Worm (Caenorhabditis elegans) whole organism, L4 larva: ENCODE results near the gene ZK250.2.

Source experiments
- F44E2.7 ChIP-seq: fragments of 200-800 bp; sonication (Bioruptor generic); IDR thresholded peaks from 2 replicates; pipeline ENCODE4 v2.1.2; 2022; ENCODE audit warnings: missing genetic modification characterization, missing compliant biosample characterization
- F49E8.2 ChIP-seq: sonication (generic microtip); optimal IDR thresholded peaks from 2 replicates; lab custom pipeline; 2016; ENCODE audit warnings: missing compliant biosample characterization, mild to moderate bottlenecking, missing genetic modification characterization, borderline replicate concordance
- T20F7.1 ChIP-seq: fragments of 200-800 bp; sonication (Bioruptor generic); optimal IDR thresholded peaks from 2 replicates; lab custom pipeline; 2018; ENCODE audit warnings: mild to moderate bottlenecking, missing genetic modification characterization, missing compliant biosample characterization
- T26A8.4 ChIP-seq: fragments of 200-800 bp; sonication (Bioruptor generic); IDR thresholded peaks from 2 replicates; pipeline ENCODE4 v1.3.6; 2022; ENCODE audit warnings: missing genetic modification characterization, missing compliant biosample characterization
- Y75B8A.6 ChIP-seq: fragments of 200-800 bp; sonication (Bioruptor generic); IDR thresholded peaks from 2 replicates; pipeline ENCODE4 v1.3.6; 2022; ENCODE audit warnings: missing genetic modification reagents, missing genetic modification characterization, missing compliant biosample characterization
- ZK546.5 ChIP-seq, 2 experiments: sonication (generic microtip); optimal IDR thresholded peaks; 2 replicates each; lab custom pipeline; 2017; ENCODE audit warnings: missing biosample characterization in 2 of 2, missing genetic modification characterization in 2 of 2
- attf-4 ChIP-seq: sonication (generic microtip); optimal IDR thresholded peaks from 3 replicates; lab custom pipeline; 2017; ENCODE audit warnings: missing biosample characterization, missing genetic modification characterization
- ceh-44 ChIP-seq: fragments of 200-800 bp; sonication (Bioruptor generic); IDR thresholded peaks from 2 replicates; pipeline ENCODE4 v1.3.6; 2022; ENCODE audit warnings: missing genetic modification reagents, missing genetic modification characterization, missing compliant biosample characterization
- ceh-62 ChIP-seq: sonication (generic microtip); optimal IDR thresholded peaks from 2 replicates; lab custom pipeline; 2017; ENCODE audit warnings: missing biosample characterization, missing genetic modification characterization
- daf-8 ChIP-seq: fragments of 200-800 bp; sonication (Bioruptor generic); IDR thresholded peaks from 2 replicates; pipeline ENCODE4 v1.3.6; 2022; ENCODE audit warnings: missing genetic modification characterization, missing compliant biosample characterization
- dmd-6 ChIP-seq: fragments of 200-800 bp; sonication (Bioruptor generic); IDR thresholded peaks from 2 replicates; pipeline ENCODE4 v1.3.6; 2022; ENCODE audit warnings: missing genetic modification reagents, missing genetic modification characterization, missing compliant biosample characterization
- dmd-9 ChIP-seq: fragments of 200-800 bp; sonication (Bioruptor generic); IDR thresholded peaks from 2 replicates; pipeline ENCODE4 v1.3.6; 2022; ENCODE audit warnings: missing genetic modification reagents, missing genetic modification characterization, missing compliant biosample characterization
- duxl-1 ChIP-seq: sonication (generic microtip); optimal IDR thresholded peaks from 2 replicates; lab custom pipeline; 2016; ENCODE audit warnings: mild to moderate bottlenecking, missing genetic modification characterization, moderate library complexity, missing compliant biosample characterization; ENCODE audit not compliant: poor library complexity
- dve-1 ChIP-seq: sonication (generic microtip); optimal IDR thresholded peaks from 2 replicates; lab custom pipeline; 2017; ENCODE audit warnings: antibody characterized with exemption, mild to moderate bottlenecking, missing genetic modification characterization, missing compliant biosample characterization; ENCODE audit not compliant: insufficient read depth
- fos-1 ChIP-seq: fragments of 150-350 bp; optimal IDR thresholded peaks from 2 replicates; lab custom pipeline; 2014; ENCODE audit warnings: missing biosample characterization, missing genetic modification characterization
- hlh-11 ChIP-seq: fragments of 200-800 bp; sonication (Bioruptor generic); optimal IDR thresholded peaks from 2 replicates; lab custom pipeline; 2018; ENCODE audit warnings: mild to moderate bottlenecking, missing genetic modification characterization, missing compliant biosample characterization
- hlh-30 ChIP-seq: sonication (generic microtip); optimal IDR thresholded peaks from 2 replicates; lab custom pipeline; 2017; ENCODE audit warnings: antibody characterized with exemption, mild to moderate bottlenecking, missing genetic modification characterization, missing compliant biosample characterization; ENCODE audit not compliant: insufficient read depth
- hmg-1.1 ChIP-seq: fragments of 200-800 bp; sonication (Bioruptor generic); IDR thresholded peaks from 2 replicates; pipeline ENCODE4 v1.3.6; 2022; ENCODE audit warnings: missing genetic modification reagents, missing genetic modification characterization, missing compliant biosample characterization
- jun-1 ChIP-seq: fragments of 150-350 bp; optimal IDR thresholded peaks from 2 replicates; lab custom pipeline; 2014; ENCODE audit warnings: missing biosample characterization, missing genetic modification reagents, missing genetic modification characterization
- lin-1 ChIP-seq: fragments of 200-800 bp; sonication (Bioruptor generic); IDR thresholded peaks from 2 replicates; pipeline ENCODE4 v1.3.6; 2022; ENCODE audit warnings: missing genetic modification reagents, missing genetic modification characterization, missing compliant biosample characterization
- lin-13 ChIP-seq: fragments of 150-350 bp; optimal IDR thresholded peaks from 2 replicates; lab custom pipeline; 2014; ENCODE audit warnings: missing biosample characterization, missing genetic modification reagents, missing genetic modification characterization
- lin-15B ChIP-seq: fragments of 150-350 bp; sonication (generic microtip); optimal IDR thresholded peaks from 3 replicates; lab custom pipeline; 2014; ENCODE audit warnings: missing biosample characterization, missing genetic modification characterization
- lin-29 ChIP-seq: fragments of 200-800 bp; sonication (Bioruptor generic); IDR thresholded peaks from 2 replicates; pipeline ENCODE4 v1.3.6; 2022; ENCODE audit warnings: missing genetic modification reagents, missing genetic modification characterization, missing compliant biosample characterization
- lin-38 ChIP-seq: fragments of 200-800 bp; sonication (Bioruptor generic); IDR thresholded peaks from 2 replicates; pipeline ENCODE4 v1.3.6; 2022; ENCODE audit warnings: missing genetic modification reagents, missing genetic modification characterization, missing compliant biosample characterization
- lin-39 ChIP-seq: fragments of 150-350 bp; optimal IDR thresholded peaks from 2 replicates; lab custom pipeline; 2014; ENCODE audit warnings: missing biosample characterization, missing genetic modification reagents, missing genetic modification characterization
- lsy-2 ChIP-seq, 2 experiments: fragments of 150-350 bp in 1 of 2; sonication (generic microtip) in 1 of 2; optimal IDR thresholded peaks; 2 replicates each; lab custom pipeline; 2014 to 2017; ENCODE audit warnings: missing biosample characterization in 2 of 2, missing genetic modification characterization in 2 of 2
- madf-9 ChIP-seq: fragments of 200-800 bp; sonication (Bioruptor generic); conservative IDR thresholded peaks from 2 replicates; pipeline ENCODE4 v1.3.6; 2022; ENCODE audit warnings: missing genetic modification reagents, missing genetic modification characterization, missing compliant biosample characterization
- mdt-29 ChIP-seq: fragments of 200-800 bp; sonication (Bioruptor generic); IDR thresholded peaks from 2 replicates; pipeline ENCODE4 v1.3.6; 2022; ENCODE audit warnings: missing genetic modification reagents, missing genetic modification characterization, missing compliant biosample characterization
- mep-1 ChIP-seq: fragments of 150-350 bp; sonication (generic microtip); optimal IDR thresholded peaks from 3 replicates; lab custom pipeline; 2014; ENCODE audit warnings: missing biosample characterization, missing genetic modification characterization
- mes-2 ChIP-seq: sonication (generic microtip); optimal IDR thresholded peaks from 2 replicates; lab custom pipeline; 2016; ENCODE audit warnings: missing genotype, mild to moderate bottlenecking, missing genetic modification characterization, missing compliant biosample characterization; ENCODE audit not compliant: poor library complexity, severe bottlenecking
- mxl-3 ChIP-seq: fragments of 200-800 bp; sonication (Bioruptor generic); optimal IDR thresholded peaks from 2 replicates; lab custom pipeline; 2018; ENCODE audit warnings: mild to moderate bottlenecking, missing genetic modification characterization, missing compliant biosample characterization
- nhr-102 ChIP-seq: sonication (generic microtip); optimal IDR thresholded peaks from 2 replicates; lab custom pipeline; 2016; ENCODE audit warnings: mild to moderate bottlenecking, missing genetic modification characterization, moderate library complexity, missing compliant biosample characterization
- nhr-237 ChIP-seq: sonication (generic microtip); optimal IDR thresholded peaks from 2 replicates; lab custom pipeline; 2017; ENCODE audit warnings: missing biosample characterization, missing genetic modification characterization
- nhr-25 ChIP-seq: sonication (generic microtip); optimal IDR thresholded peaks from 2 replicates; lab custom pipeline; 2017; ENCODE audit warnings: missing genetic modification characterization, mild to moderate bottlenecking, missing compliant biosample characterization, antibody characterized with exemption, moderate library complexity, borderline replicate concordance; ENCODE audit not compliant: insufficient read depth
- nhr-28 ChIP-seq: fragments of 150-350 bp; optimal IDR thresholded peaks from 2 replicates; lab custom pipeline; 2014; ENCODE audit warnings: missing biosample characterization, missing genetic modification characterization
- nhr-6 ChIP-seq: fragments of 150-350 bp; optimal IDR thresholded peaks from 2 replicates; lab custom pipeline; 2014; ENCODE audit warnings: missing biosample characterization, missing genetic modification characterization
- pqm-1 ChIP-seq: sonication (generic microtip); optimal IDR thresholded peaks from 2 replicates; lab custom pipeline; 2017; ENCODE audit warnings: missing biosample characterization, missing genetic modification characterization
- set-16 ChIP-seq: fragments of 200-800 bp; sonication (Bioruptor generic); IDR thresholded peaks from 2 replicates; pipeline ENCODE4 v1.3.6; 2022; ENCODE audit warnings: missing genetic modification reagents, missing genetic modification characterization, missing compliant biosample characterization
- skn-1 ChIP-seq: fragments of 150-350 bp; optimal IDR thresholded peaks from 2 replicates; lab custom pipeline; 2014; ENCODE audit warnings: missing biosample characterization, missing genetic modification characterization
- snpc-4 ChIP-seq: fragments of 150-350 bp; optimal IDR thresholded peaks from 2 replicates; lab custom pipeline; 2014; ENCODE audit warnings: missing biosample characterization, missing genetic modification characterization
- tag-97 ChIP-seq: fragments of 200-800 bp; sonication (Bioruptor generic); IDR thresholded peaks from 2 replicates; pipeline ENCODE4 v1.3.6; 2022; ENCODE audit warnings: missing genetic modification characterization, missing compliant biosample characterization
- tra-1 ChIP-seq: fragments of 200-800 bp; sonication (Bioruptor generic); IDR thresholded peaks from 2 replicates; pipeline ENCODE4 v1.3.6; 2022; ENCODE audit warnings: missing genetic modification reagents, missing genetic modification characterization, missing compliant biosample characterization
- zfp-3 ChIP-seq: fragments of 200-800 bp; sonication (Bioruptor generic); conservative IDR thresholded peaks from 2 replicates; pipeline ENCODE4 v1.3.6; 2022; ENCODE audit warnings: missing genetic modification reagents, missing genetic modification characterization, missing compliant biosample characterization
- zip-11 ChIP-seq: fragments of 200-800 bp; sonication (Bioruptor generic); IDR thresholded peaks from 2 replicates; pipeline ENCODE4 v1.3.6; 2022; ENCODE audit warnings: missing genetic modification characterization, missing compliant biosample characterization
- zip-2 ChIP-seq: fragments of 150-350 bp; optimal IDR thresholded peaks from 2 replicates; lab custom pipeline; 2014; ENCODE audit warnings: missing biosample characterization, missing genetic modification characterization

ZK250.2 gene

DNA sequence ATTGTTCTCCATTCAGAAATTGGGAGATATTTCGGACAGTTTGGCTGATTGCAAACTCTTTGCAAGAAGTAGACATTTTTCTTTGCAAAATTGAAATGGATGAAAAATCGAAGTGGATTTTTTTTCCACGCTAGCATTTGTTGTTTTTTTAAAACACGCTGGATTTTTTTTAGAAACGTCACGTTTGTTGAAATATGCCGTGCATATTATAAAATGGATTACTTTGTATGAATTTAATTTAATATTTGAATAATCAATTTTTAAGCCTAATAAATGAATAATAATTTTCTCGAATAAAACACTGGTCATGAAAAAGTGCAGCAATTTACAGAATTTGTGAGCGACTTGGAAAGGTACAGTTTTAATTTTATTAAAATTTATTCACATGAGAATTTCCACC, 3.4 kb upstream of the ZK250.2 start, which contains the start of gene ZK250.14 (continued):
- TF ChIP-seq dve-1 (tag; lab: Kevin White, UChicago) (no peak), lin-13 (GFP tag; lab: Kevin White, UChicago) (no peak), lin-1 (GFP tag; lab: Robert Waterston, UW) (no peak)
- TF ChIP-seq, all 104 proteins: peak for 0

DNA sequence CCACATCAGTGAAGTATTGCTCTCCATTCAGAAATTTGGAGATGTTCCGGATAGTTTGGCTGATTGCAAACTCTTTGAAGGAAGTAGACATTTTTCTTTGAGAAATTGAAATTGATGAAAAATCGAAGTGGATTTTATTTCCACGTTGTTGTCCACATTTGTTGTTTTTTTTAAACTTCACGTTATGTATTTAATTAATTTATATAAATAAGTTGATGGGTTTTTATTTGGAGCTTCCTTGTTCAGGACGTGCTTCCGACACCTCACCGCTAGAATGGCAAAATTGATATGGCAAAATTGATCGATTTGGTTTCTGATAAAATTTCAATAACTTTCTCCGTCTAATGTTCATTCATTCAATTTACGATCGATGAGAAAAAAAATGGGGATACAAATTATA, 2.1 kb upstream of the ZK250.2 start, which contains the start of gene math-48:
TSS of gene math-48 (minus strand) at position 101 of the 400 bp plus-strand sequence.
- TF ChIP-seq lsy-2 (tag; optimal IDR thresholded peaks at IDR 0.05; lab: Kevin White, UChicago) (no peak), lin-38 (GFP tag; lab: Robert Waterston, UW) (no peak), nhr-102 (tag; lab: Kevin White, UChicago) (no peak), tra-1 (no peak), fos-1 (tag; lab: Kevin White, UChicago) (no peak), F49E8.2 (tag; lab: Kevin White, UChicago) (no peak), ceh-62 (tag; lab: Kevin White, UChicago) (no peak), snpc-4 (tag; lab: Kevin White, UChicago) (no peak), T26A8.4 (GFP tag; lab: Robert Waterston, UW) (no peak), hlh-30 (tag; lab: Kevin White, UChicago) (no peak), set-16 (GFP tag; lab: Robert Waterston, UW) (no peak), duxl-1 (tag; lab: Kevin White, UChicago) (no peak), dmd-9 (GFP tag; lab: Robert Waterston, UW) (no peak), nhr-25 (tag; lab: Kevin White, UChicago) (no peak), mxl-3 (GFP tag; lab: Kevin White, UChicago) (no peak)

- TF ChIP-seq attf-4 (tag; lab: Kevin White, UChicago): no peak
- TF ChIP-seq mep-1 (tag; lab: Kevin White, UChicago): no peak
- peak; percentile 92 for TF ChIP-seq dmd-6 (GFP tag; lab: Robert Waterston, UW)
- no peak for TF ChIP-seq lin-39 (tag; lab: Kevin White, UChicago)
- TF ChIP-seq mes-2 (tag; lab: Kevin White, UChicago): no peak
- TF ChIP-seq mdt-29 (GFP tag; lab: Robert Waterston, UW): no peak
- no peak for TF ChIP-seq skn-1 (tag; lab: Kevin White, UChicago)
- no peak for TF ChIP-seq ceh-44
- no peak for TF ChIP-seq F44E2.7 (GFP tag; lab: Robert Waterston, UW)
- TF ChIP-seq T20F7.1 (GFP tag; lab: Kevin White, UChicago): no peak
- no peak for TF ChIP-seq ceh-62 (tag; lab: Kevin White, UChicago)
- TF ChIP-seq hmg-1.1 (GFP tag; lab: Robert Waterston, UW): no peak
- TF ChIP-seq duxl-1 (tag; lab: Kevin White, UChicago): peak; percentile 79
- TF ChIP-seq nhr-6 (tag; lab: Kevin White, UChicago): peak; percentile 5
- TF ChIP-seq lin-38 (GFP tag; lab: Robert Waterston, UW): no peak
- TF ChIP-seq nhr-28 (tag; lab: Kevin White, UChicago): peak; percentile 83
- TF ChIP-seq pqm-1 (tag; lab: Kevin White, UChicago): peak; percentile 87
- TF ChIP-seq lsy-2 (tag; optimal IDR thresholded peaks at IDR 0.05; lab: Kevin White, UChicago): no peak
- TF ChIP-seq tag-97: no peak
- TF ChIP-seq hlh-11: peak; percentile 78
- no peak for TF ChIP-seq lin-15B
- TF ChIP-seq zip-2 (tag; lab: Kevin White, UChicago): no peak
- TF ChIP-seq lin-13 (GFP tag; lab: Kevin White, UChicago): no peak
- no peak for TF ChIP-seq daf-8 (GFP tag; lab: Robert Waterston, UW)
- TF ChIP-seq nhr-102 (tag; lab: Kevin White, UChicago): no peak
- no peak for TF ChIP-seq ZK546.5 (tag; optimal IDR thresholded peaks at IDR 0.05; lab: Kevin White, UChicago)
- TF ChIP-seq F49E8.2 (tag; lab: Kevin White, UChicago): no peak
- no peak for TF ChIP-seq jun-1 (tag; lab: Kevin White, UChicago)
- TF ChIP-seq lin-29: no peak
- TF ChIP-seq hlh-30 (tag; lab: Kevin White, UChicago): no peak
- no peak for TF ChIP-seq zip-11
- 0 out of 2 replicates have a peak, but pooled peaks have one; percentile 64 for TF ChIP-seq Y75B8A.6 (GFP tag; lab: Robert Waterston, UW)
- TF ChIP-seq zfp-3 (GFP tag; lab: Robert Waterston, UW): no peak
- TF ChIP-seq lin-1 (GFP tag; lab: Robert Waterston, UW): peak; percentile 96
- TF ChIP-seq madf-9 (GFP tag; lab: Robert Waterston, UW): no peak
- TF ChIP-seq dmd-9 (GFP tag; lab: Robert Waterston, UW): no peak
- TF ChIP-seq nhr-237 (tag; lab: Kevin White, UChicago): no peak
- TF ChIP-seq tra-1: peak; percentile 88
Observed at ce11 chrII:1949119-1949518, 626 bp downstream of the ZK250.2 start.
